Fruit fly (Drosophila melanogaster) ovary, adult (tissue): ENCODE measurements around the gene CG17145.

ENCODE experiments used
- CG17801 ChIP-seq: fragments of 200-800 bp; optimal IDR thresholded peaks from 2 replicates; lab custom pipeline; 2019; ENCODE audit warnings: missing biosample characterization, mild to moderate bottlenecking, missing genetic modification characterization, moderate library complexity; ENCODE audit not compliant: partially characterized antibody

The CG17145 gene

dm6 chr3L:20197698-20198097 lies 23.9 kb upstream of the CG17145 start:
- no peak for TF ChIP-seq CG17801 (GFP tag; lab: Kevin White, UChicago)

dm6 chr3L:20198138-20198559 lies 23.5 kb upstream of the CG17145 start, which contains the start of gene CG42674:
CG42674 (minus strand) TSS chr3L:20198317.
- TF ChIP-seq CG17801 (GFP tag; lab: Kevin White, UChicago): peak; percentile 69

- no peak for TF ChIP-seq CG17801 (GFP tag; lab: Kevin White, UChicago)
These were observed 21.9 kb upstream of the CG17145 start, which contains the start of gene CG42833 for dm6 chr3L:20199569-20200247. CG42833 (plus strand) TSS chr3L:20200093.

dm6 chr3L:20201538-20201937 lies 20.1 kb upstream of the CG17145 start, which contains the start of gene obst-F:
obst-F (minus strand) TSS chr3L:20201638.
- no peak for TF ChIP-seq CG17801 (GFP tag; lab: Kevin White, UChicago)

- TF ChIP-seq CG17801 (GFP tag; lab: Kevin White, UChicago): no peak
These were observed 18.0 kb upstream of the CG17145 start, which contains the start of gene CG7298 for dm6 chr3L:20203587-20203986. CG7298 (minus strand) TSS chr3L:20203687.

dm6 chr3L:20205946-20206345 lies 15.7 kb upstream of the CG17145 start, which contains the start of gene CG7290:
CG7290 (minus strand) TSS chr3L:20206046.
- no peak for TF ChIP-seq CG17801 (GFP tag; lab: Kevin White, UChicago)

- TF ChIP-seq CG17801 (GFP tag; lab: Kevin White, UChicago): no peak
These were observed 14.5 kb upstream of the CG17145 start, which contains the start of gene CG6996 for dm6 chr3L:20206950-20207584. CG6996 (plus strand) TSS chr3L:20207534.

- no peak for TF ChIP-seq CG17801 (GFP tag; lab: Kevin White, UChicago)
These were observed 12.5 kb upstream of the CG17145 start for dm6 chr3L:20209092-20209491.

- no peak for TF ChIP-seq CG17801 (GFP tag; lab: Kevin White, UChicago)
These were observed 11.7 kb upstream of the CG17145 start for dm6 chr3L:20209896-20210295.

- TF ChIP-seq CG17801 (GFP tag; lab: Kevin White, UChicago): no peak
These were observed 9.6 kb upstream of the CG17145 start, which contains the start of gene CG7017 for dm6 chr3L:20212022-20212421. CG7017 (minus strand) TSS chr3L:20212122.

- no peak for TF ChIP-seq CG17801 (GFP tag; lab: Kevin White, UChicago)
These were observed 1.2 kb upstream of the CG17145 start, which contains the start of gene CG6933 for dm6 chr3L:20220374-20220773. CG6933 (minus strand) TSS chr3L:20220420.

dm6 chr3L:20220918-20221317 lies 696 bp upstream of the CG17145 start:
- TF ChIP-seq CG17801 (GFP tag; lab: Kevin White, UChicago): no peak

- TF ChIP-seq CG17801 (GFP tag; lab: Kevin White, UChicago): no peak
These were observed 1.0 kb downstream of the CG17145 start for dm6 chr3L:20222617-20223016.

dm6 chr3L:20223398-20223951 lies 1.9 kb downstream of the CG17145 start, which contains the start of gene CG17147:
CG17147 (plus strand) TSS chr3L:20223932.
- no peak for TF ChIP-seq CG17801 (GFP tag; lab: Kevin White, UChicago)

dm6 chr3L:20226153-20226552 lies 4.5 kb downstream of the CG17145 start:
- TF ChIP-seq CG17801 (GFP tag; lab: Kevin White, UChicago): peak; percentile 35
